Worm (Caenorhabditis elegans) whole organism, young adult: ENCODE results near the gene F35G12.12.

Source experiments
- atf-7 ChIP-seq: sonication (generic microtip); optimal IDR thresholded peaks from 2 replicates; lab custom pipeline; 2017; ENCODE audit warnings: mild to moderate bottlenecking, missing genetic modification characterization, missing compliant biosample characterization
- dpl-1 ChIP-seq: fragments of 150-350 bp; optimal IDR thresholded peaks from 2 replicates; lab custom pipeline; 2014; ENCODE audit warnings: missing biosample characterization, missing genetic modification reagents, missing genetic modification characterization
- sptf-2 ChIP-seq: fragments of 200-800 bp; sonication (Bioruptor generic); optimal IDR thresholded peaks from 2 replicates; lab custom pipeline; 2018; ENCODE audit warnings: mild to moderate bottlenecking, missing genetic modification characterization, missing compliant biosample characterization

DNA sequence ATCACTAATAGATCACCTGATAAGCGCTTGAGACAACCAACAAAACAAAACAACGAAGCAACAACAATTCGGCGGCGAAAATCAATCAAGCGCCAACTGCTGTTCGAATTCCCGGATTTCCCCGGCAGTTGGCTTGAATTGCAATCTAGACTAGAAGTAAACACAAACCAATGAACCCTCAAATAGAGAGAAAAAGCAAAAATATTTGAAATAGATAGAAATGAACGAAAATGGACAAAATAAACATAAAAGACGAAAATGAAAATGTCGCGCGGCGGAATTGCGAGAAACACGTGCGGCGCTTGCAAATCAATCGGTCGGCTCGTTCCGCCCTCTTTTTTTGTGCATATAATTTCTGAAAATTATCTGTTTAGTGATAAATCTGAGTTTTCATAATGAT lies 13.1 kb upstream of the F35G12.12 start, which contains the start of gene idhg-1:
- no peak for TF ChIP-seq sptf-2 (GFP tag; lab: Kevin White, UChicago)
- no peak for TF ChIP-seq dpl-1 (GFP tag; lab: Kevin White, UChicago)
- no peak for TF ChIP-seq atf-7 (tag; lab: Kevin White, UChicago)
